Fruit fly (Drosophila melanogaster) whole organism, pupa: ENCODE measurements around the gene CG46439.

Experiments used
- CG10348 ChIP-seq: fragments of 200-800 bp; sonication (Bioruptor generic); IDR thresholded peaks from 2 replicates; pipeline ENCODE4 v1.3.6; 2022; ENCODE audit warnings: missing biosample characterization, missing genetic modification characterization
- CG12605 ChIP-seq: fragments of 200-800 bp; sonication (Bioruptor generic); IDR thresholded peaks from 2 replicates; pipeline ENCODE4 v1.3.6; 2022; ENCODE audit warnings: missing biosample characterization, missing genetic modification characterization
- CG13204 ChIP-seq: fragments of 200-800 bp; sonication (Bioruptor generic); optimal IDR thresholded peaks from 2 replicates; lab custom pipeline; 2018; ENCODE audit warnings: missing biosample characterization, mild to moderate bottlenecking, missing genetic modification characterization, moderate library complexity
- CG14655 ChIP-seq: fragments of 200-800 bp; sonication (Bioruptor generic); optimal IDR thresholded peaks from 3 replicates; lab custom pipeline; 2017; ENCODE audit warnings: mild to moderate bottlenecking, missing biosample characterization, missing genetic modification reagents, missing genetic modification characterization
- CG15710 ChIP-seq: fragments of 200-800 bp; sonication (Bioruptor generic); optimal IDR thresholded peaks from 2 replicates; lab custom pipeline; 2018; ENCODE audit warnings: missing biosample characterization, mild to moderate bottlenecking, missing genetic modification characterization, moderate library complexity
- CG17806 ChIP-seq: fragments of 200-800 bp; sonication (Bioruptor generic); optimal IDR thresholded peaks from 2 replicates; lab custom pipeline; 2018; ENCODE audit warnings: missing biosample characterization, mild to moderate bottlenecking, missing genetic modification characterization, moderate library complexity
- CG32121 ChIP-seq: fragments of 200-800 bp; sonication (Bioruptor generic); IDR thresholded peaks from 2 replicates; pipeline ENCODE4 v1.3.6; 2022; ENCODE audit warnings: missing biosample characterization, missing genetic modification characterization
- CG34367 ChIP-seq: fragments of 200-800 bp; sonication (Bioruptor generic); optimal IDR thresholded peaks from 2 replicates; lab custom pipeline; 2018; ENCODE audit warnings: missing biosample characterization, mild to moderate bottlenecking, missing genetic modification characterization
- CG4496 ChIP-seq: fragments of 200-800 bp; sonication (Bioruptor generic); IDR thresholded peaks from 3 replicates; pipeline ENCODE4 v1.3.6; 2022; ENCODE audit warnings: missing biosample characterization, missing genetic modification characterization
- CG8159 ChIP-seq: fragments of 200-800 bp; sonication (Bioruptor generic); optimal IDR thresholded peaks from 3 replicates; lab custom pipeline; 2018; ENCODE audit warnings: missing biosample characterization, mild to moderate bottlenecking, missing genetic modification characterization, moderate library complexity
- CG8301 ChIP-seq: fragments of 200-800 bp; sonication (Bioruptor generic); optimal IDR thresholded peaks from 2 replicates; lab custom pipeline; 2018; ENCODE audit warnings: missing biosample characterization, mild to moderate bottlenecking, missing genetic modification characterization
- CG9948 ChIP-seq: fragments of 200-800 bp; sonication (Bioruptor generic); optimal IDR thresholded peaks from 2 replicates; lab custom pipeline; 2018; ENCODE audit warnings: missing biosample characterization, mild to moderate bottlenecking, missing genetic modification characterization, moderate library complexity
- D1 ChIP-seq: fragments of 200-800 bp; sonication (Bioruptor generic); optimal IDR thresholded peaks from 2 replicates; lab custom pipeline; 2018; ENCODE audit warnings: missing biosample characterization, mild to moderate bottlenecking, missing genetic modification characterization, moderate library complexity
- EcR ChIP-seq: fragments of 200-800 bp; sonication (Bioruptor generic); optimal IDR thresholded peaks from 3 replicates; lab custom pipeline; 2019; ENCODE audit warnings: missing biosample characterization, missing genetic modification characterization, mild to moderate bottlenecking, moderate library complexity, missing genetic modification reagents
- Ets98B ChIP-seq: fragments of 200-800 bp; sonication (Bioruptor generic); IDR thresholded peaks from 2 replicates; pipeline ENCODE4 v1.3.6; 2022; ENCODE audit warnings: missing biosample characterization, missing genetic modification characterization
- Pif1A ChIP-seq: fragments of 200-800 bp; sonication (Bioruptor generic); optimal IDR thresholded peaks from 3 replicates; lab custom pipeline; 2016; ENCODE audit warnings: missing biosample characterization, missing genetic modification characterization
- Pif1B ChIP-seq: fragments of 200-800 bp; sonication (Bioruptor generic); optimal IDR thresholded peaks from 3 replicates; lab custom pipeline; 2016; ENCODE audit warnings: missing biosample characterization, missing genetic modification characterization
- Snoo ChIP-seq: fragments of 200-800 bp; sonication (Bioruptor generic); optimal IDR thresholded peaks from 3 replicates; lab custom pipeline; 2017; ENCODE audit warnings: missing biosample characterization, mild to moderate bottlenecking, missing genetic modification characterization, inconsistent platforms
- fd96Ca ChIP-seq: fragments of 200-800 bp; sonication (Bioruptor generic); IDR thresholded peaks from 3 replicates; pipeline ENCODE4 v1.3.6; 2022; ENCODE audit warnings: missing biosample characterization, missing genetic modification characterization
- gl ChIP-seq: fragments of 200-800 bp; sonication (Bioruptor generic); optimal IDR thresholded peaks from 2 replicates; lab custom pipeline; 2018; ENCODE audit warnings: missing biosample characterization, mild to moderate bottlenecking, missing genetic modification characterization
- rn ChIP-seq: fragments of 200-800 bp; sonication (Bioruptor generic); IDR thresholded peaks from 2 replicates; pipeline ENCODE4 v1.3.6; 2022; ENCODE audit warnings: missing biosample characterization, missing genetic modification characterization

CG46439 gene

DNA sequence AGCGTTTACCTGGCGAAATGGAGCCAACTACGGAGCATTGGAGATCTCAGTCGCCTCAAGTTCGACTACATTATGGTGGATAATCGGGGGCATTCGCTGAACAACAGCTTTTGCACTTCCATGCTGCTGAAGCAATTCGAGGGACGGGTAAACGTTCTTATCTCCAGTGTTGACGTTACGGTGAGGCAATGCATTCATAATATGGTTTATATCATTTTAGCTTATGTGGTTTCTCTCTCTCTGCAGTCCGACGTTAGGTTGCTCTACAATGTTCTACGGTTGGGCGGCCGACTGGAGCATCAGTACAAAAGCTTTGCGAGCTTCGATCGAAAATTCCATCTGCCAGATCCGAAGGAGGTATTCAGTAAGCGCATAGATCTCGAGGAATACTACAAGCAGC lies 30.2 kb downstream of the CG46439 start:
- TF ChIP-seq CG32121 (GFP tag; lab: Robert Waterston, UW) (peak; percentile 16; the same call in 1 of the 2 replicates), Snoo (tag; lab: Kevin White, UChicago) (no peak)

DNA sequence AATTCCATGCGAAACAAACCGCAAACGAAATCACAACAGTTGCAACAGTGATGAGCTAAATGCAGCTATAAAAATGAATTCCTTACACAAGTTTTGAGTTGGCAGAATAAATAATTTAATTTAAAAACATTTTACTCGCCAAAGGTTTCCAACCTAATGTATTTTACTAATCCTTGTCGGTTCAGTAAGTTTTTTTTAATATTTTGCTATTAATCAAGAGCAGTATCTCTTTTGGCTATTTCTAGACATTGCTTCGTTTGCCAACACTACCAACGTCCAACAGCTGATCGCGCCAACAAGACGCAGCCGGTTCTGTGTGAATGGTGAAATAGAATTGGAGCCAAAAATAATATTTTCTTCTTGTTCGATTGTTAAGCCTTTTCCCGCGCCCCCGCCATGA lies 31.4 kb downstream of the CG46439 start, which contains the start of the genes CG32075, CG45101 and SuUR:
Gene CG32075 (minus strand): TSS at position 253 of the 400 bp plus-strand sequence.
Gene CG45101 (plus strand): TSS at position 303 of the 400 bp plus-strand sequence.
Gene SuUR (plus strand): TSS at position 303 of the 400 bp plus-strand sequence.
- peak; percentile 76 for TF ChIP-seq Snoo (tag; lab: Kevin White, UChicago)
- TF ChIP-seq CG8301, result peak; percentile 70
- TF ChIP-seq CG34367, result peak; percentile 56
- peak; percentile 52; the same call in 2 of the 3 replicates for TF ChIP-seq fd96Ca (GFP tag; lab: Robert Waterston, UW)
- TF ChIP-seq CG17806, result peak; percentile 75
- no peak for TF ChIP-seq CG10348
- peak; percentile 77 for TF ChIP-seq Ets98B (GFP tag; lab: Robert Waterston, UW)
- no peak for TF ChIP-seq CG12605 (GFP tag; lab: Robert Waterston, UW)
- peak; percentile 78 for TF ChIP-seq CG15710 (tag; lab: Kevin White, UChicago)
- TF ChIP-seq Pif1B (GFP tag; lab: Kevin White, UChicago), result peak; percentile 71
- no peak for TF ChIP-seq CG13204 (GFP tag; lab: Kevin White, UChicago)
- TF ChIP-seq CG4496 (GFP tag; lab: Robert Waterston, UW), result peak; percentile 83
- no peak for TF ChIP-seq EcR (GFP tag; lab: Kevin White, UChicago)
- TF ChIP-seq CG32121 (GFP tag; lab: Robert Waterston, UW), result peak; percentile 86
- TF ChIP-seq CG14655 (GFP tag; lab: Kevin White, UChicago), result no peak
- no peak for TF ChIP-seq D1 (tag; lab: Kevin White, UChicago)
- no peak for TF ChIP-seq gl (tag; lab: Kevin White, UChicago)
- peak; percentile 52 for TF ChIP-seq CG8159 (tag; lab: Kevin White, UChicago)
- peak; percentile 69 for TF ChIP-seq rn
- peak; percentile 74 for TF ChIP-seq CG9948 (tag; lab: Kevin White, UChicago)
- TF ChIP-seq Pif1A (GFP tag; lab: Kevin White, UChicago), result peak; percentile 78

DNA sequence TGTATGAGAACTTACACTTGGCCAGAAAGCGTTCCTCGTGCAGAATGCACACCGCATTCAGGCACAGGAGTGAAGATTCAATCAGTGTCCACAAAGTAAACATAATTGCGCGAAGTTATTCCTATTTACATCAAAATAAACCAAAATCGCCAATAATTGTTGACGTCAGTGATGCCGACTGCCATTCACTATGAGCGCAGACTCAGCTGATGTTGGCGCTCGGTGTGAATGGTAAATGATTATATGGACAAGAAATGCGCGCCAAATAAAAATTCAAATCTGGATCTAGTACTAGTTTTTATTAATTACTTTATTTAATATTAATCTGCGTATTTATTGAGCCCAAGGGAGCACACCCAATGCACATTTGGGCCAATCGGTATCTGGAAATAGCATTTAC lies 33.6 kb downstream of the CG46439 start, which contains the start of gene CG32069:
Gene CG32069 (minus strand): TSS at position 174 of the 400 bp plus-strand sequence.
- TF ChIP-seq CG9948 (tag; lab: Kevin White, UChicago) (no peak), CG4496 (GFP tag; lab: Robert Waterston, UW) (no peak)

dm6 chr3L:11061200-11061599 lies 34.8 kb downstream of the CG46439 start, which contains the start of the genes CG6321 and Blos2:
CG6321 (minus strand) TSS chr3L:11061224.
Blos2 (plus strand) TSS chr3L:11061571.
- no peak for TF ChIP-seq CG10348
- peak; percentile 77 for TF ChIP-seq CG8301
- peak; percentile 72 for TF ChIP-seq CG9948 (tag; lab: Kevin White, UChicago)
- peak; percentile 74 for TF ChIP-seq CG14655 (GFP tag; lab: Kevin White, UChicago)
- TF ChIP-seq CG15710 (tag; lab: Kevin White, UChicago), result peak; percentile 70
- TF ChIP-seq Ets98B (GFP tag; lab: Robert Waterston, UW), result peak; percentile 73
- TF ChIP-seq rn, result no peak
- TF ChIP-seq CG34367, result peak; percentile 66
- peak; percentile 58 for TF ChIP-seq Snoo (tag; lab: Kevin White, UChicago)
- no peak for TF ChIP-seq EcR (GFP tag; lab: Kevin White, UChicago)
- no peak for TF ChIP-seq D1 (tag; lab: Kevin White, UChicago)
- TF ChIP-seq CG8159 (tag; lab: Kevin White, UChicago), result peak; percentile 77
- TF ChIP-seq CG12605 (GFP tag; lab: Robert Waterston, UW), result peak; percentile 76
- TF ChIP-seq gl (tag; lab: Kevin White, UChicago), result peak; percentile 0
- TF ChIP-seq fd96Ca (GFP tag; lab: Robert Waterston, UW), result no peak
- peak; percentile 69 for TF ChIP-seq CG32121 (GFP tag; lab: Robert Waterston, UW)
- peak; percentile 75 for TF ChIP-seq CG17806
- TF ChIP-seq CG13204 (GFP tag; lab: Kevin White, UChicago), result no peak
- TF ChIP-seq Pif1B (GFP tag; lab: Kevin White, UChicago), result peak; percentile 69
- peak; percentile 69 for TF ChIP-seq Pif1A (GFP tag; lab: Kevin White, UChicago)
- TF ChIP-seq CG4496 (GFP tag; lab: Robert Waterston, UW), result peak; percentile 70; the same call in 2 of the 3 replicates

DNA sequence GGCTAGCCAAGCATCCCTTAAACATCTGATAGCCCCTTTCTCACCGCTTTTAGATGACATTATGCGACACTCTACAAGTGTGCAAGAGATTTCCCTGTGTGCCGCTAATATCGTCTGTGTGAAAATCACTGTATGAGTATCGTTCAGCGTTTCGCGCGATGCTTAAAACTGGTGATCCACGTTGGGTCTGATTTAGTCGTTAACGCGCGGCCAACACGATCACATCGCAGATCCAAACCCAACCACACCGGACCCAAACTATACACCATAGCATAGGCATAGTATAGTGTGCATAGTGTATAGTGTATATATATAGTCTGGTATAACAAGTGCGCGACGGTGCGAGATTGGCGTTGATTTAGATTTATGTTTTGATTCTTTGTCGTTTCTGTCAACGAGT lies 42.2 kb downstream of the CG46439 start, which contains the start of gene CG7888:
Gene CG7888 (plus strand): TSS at position 193 of the 400 bp plus-strand sequence.
- no peak for TF ChIP-seq CG8159 (tag; lab: Kevin White, UChicago)
- TF ChIP-seq CG14655 (GFP tag; lab: Kevin White, UChicago), result no peak
- no peak for TF ChIP-seq CG15710 (tag; lab: Kevin White, UChicago)
- TF ChIP-seq CG8301, result no peak
- TF ChIP-seq CG34367, result no peak
- TF ChIP-seq Ets98B (GFP tag; lab: Robert Waterston, UW), result no peak
- no peak for TF ChIP-seq fd96Ca (GFP tag; lab: Robert Waterston, UW)
- TF ChIP-seq CG4496 (GFP tag; lab: Robert Waterston, UW), result no peak
- no peak for TF ChIP-seq gl (tag; lab: Kevin White, UChicago)
- no peak for TF ChIP-seq CG32121 (GFP tag; lab: Robert Waterston, UW)
- TF ChIP-seq D1 (tag; lab: Kevin White, UChicago), result no peak

DNA sequence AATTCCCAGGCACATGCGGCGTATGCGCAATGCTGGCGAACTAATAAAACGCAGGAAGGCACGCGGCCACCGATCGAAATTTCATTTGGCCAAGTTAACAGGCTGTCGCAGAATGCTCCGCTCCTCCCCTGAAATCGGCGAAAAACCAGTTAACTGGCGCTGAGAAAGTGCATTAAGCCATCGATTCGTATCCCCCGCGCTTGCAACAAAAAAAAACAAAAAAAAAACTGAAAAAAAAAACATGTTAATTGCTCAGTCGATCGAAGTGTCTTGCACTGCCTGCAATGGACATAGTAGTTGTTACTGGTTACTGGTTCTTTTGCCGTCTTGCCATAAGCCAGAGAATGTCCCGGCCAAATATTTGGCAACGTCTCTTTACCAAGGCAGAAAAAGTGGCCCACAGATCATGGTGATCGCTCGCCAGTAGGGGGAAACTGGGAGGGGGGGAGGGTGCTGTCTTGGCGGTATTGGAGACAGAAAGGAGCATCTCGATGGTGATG lies 43.2 kb downstream of the CG46439 start:
- no peak for TF ChIP-seq Snoo (tag; lab: Kevin White, UChicago)
- TF ChIP-seq CG9948 (tag; lab: Kevin White, UChicago), result no peak
- TF ChIP-seq gl (tag; lab: Kevin White, UChicago), result no peak
- TF ChIP-seq rn, result no peak
- peak; percentile 28 for TF ChIP-seq Pif1A (GFP tag; lab: Kevin White, UChicago)
- peak; percentile 15 for TF ChIP-seq Pif1B (GFP tag; lab: Kevin White, UChicago)
- TF ChIP-seq CG14655 (GFP tag; lab: Kevin White, UChicago), result no peak
- no peak for TF ChIP-seq EcR (GFP tag; lab: Kevin White, UChicago)
- TF ChIP-seq CG8301, result no peak
- TF ChIP-seq fd96Ca (GFP tag; lab: Robert Waterston, UW), result 0 out of 3 replicates have a peak, but pooled peaks have one; percentile 13
- no peak for TF ChIP-seq CG15710 (tag; lab: Kevin White, UChicago)
- no peak for TF ChIP-seq CG34367
- TF ChIP-seq CG8159 (tag; lab: Kevin White, UChicago), result no peak
- no peak for TF ChIP-seq D1 (tag; lab: Kevin White, UChicago)
- TF ChIP-seq CG13204 (GFP tag; lab: Kevin White, UChicago), result no peak
- no peak for TF ChIP-seq CG17806
- TF ChIP-seq CG10348, result no peak
- peak; percentile 58; the same call in 1 of the 2 replicates for TF ChIP-seq Ets98B (GFP tag; lab: Robert Waterston, UW)
- peak; percentile 60; the same call in 2 of the 3 replicates for TF ChIP-seq CG4496 (GFP tag; lab: Robert Waterston, UW)
- TF ChIP-seq CG12605 (GFP tag; lab: Robert Waterston, UW), result no peak
- TF ChIP-seq CG32121 (GFP tag; lab: Robert Waterston, UW), result peak; percentile 62; the same call in 1 of the 2 replicates
- TF ChIP-seq, all 21 proteins: peak for 6
